Fruit fly (Drosophila melanogaster) whole organism, prepupa: ENCODE data around the gene CG16782.

Experiments
- Blimp-1 ChIP-seq: fragments of 200-800 bp; sonication (Bioruptor generic); optimal IDR thresholded peaks from 3 replicates; lab custom pipeline; 2017; ENCODE audit warnings: missing biosample characterization, missing genetic modification characterization, mild to moderate bottlenecking, moderate library complexity, missing genetic modification reagents
- CG10631 ChIP-seq: fragments of 200-800 bp; sonication (Bioruptor generic); optimal IDR thresholded peaks from 2 replicates; lab custom pipeline; 2016; ENCODE audit warnings: missing biosample characterization, missing genetic modification characterization
- CG10669 ChIP-seq: fragments of 200-800 bp; sonication (Bioruptor generic); optimal IDR thresholded peaks from 3 replicates; lab custom pipeline; 2018; ENCODE audit warnings: missing biosample characterization, mild to moderate bottlenecking, missing genetic modification characterization, moderate library complexity
- CG11294 ChIP-seq: fragments of 200-800 bp; sonication (Bioruptor generic); IDR thresholded peaks from 2 replicates; pipeline ENCODE4 v1.3.6; 2022; ENCODE audit warnings: missing biosample characterization, missing genetic modification characterization
- CG11762 ChIP-seq: fragments of 200-800 bp; sonication (Bioruptor generic); optimal IDR thresholded peaks from 3 replicates; lab custom pipeline; 2016; ENCODE audit warnings: missing biosample characterization, missing genetic modification characterization; ENCODE audit not compliant: insufficient read depth
- CG15336 ChIP-seq: fragments of 200-800 bp; sonication (Bioruptor generic); IDR thresholded peaks from 2 replicates; pipeline ENCODE4 v1.3.6; 2022; ENCODE audit warnings: missing biosample characterization, missing genetic modification characterization
- CG1621 ChIP-seq: fragments of 200-800 bp; sonication (Bioruptor generic); optimal IDR thresholded peaks from 3 replicates; lab custom pipeline; 2018; ENCODE audit warnings: missing biosample characterization, mild to moderate bottlenecking, missing genetic modification characterization
- CG3032 ChIP-seq: fragments of 200-800 bp; optimal IDR thresholded peaks from 2 replicates; lab custom pipeline; 2019; ENCODE audit warnings: missing biosample characterization, mild to moderate bottlenecking, missing genetic modification characterization, moderate library complexity
- CG32006 ChIP-seq: fragments of 200-800 bp; sonication (Bioruptor generic); optimal IDR thresholded peaks from 3 replicates; lab custom pipeline; 2017; ENCODE audit warnings: missing biosample characterization, mild to moderate bottlenecking, missing genetic modification characterization
- CG34406 ChIP-seq: fragments of 200-800 bp; sonication (Bioruptor generic); optimal IDR thresholded peaks from 3 replicates; lab custom pipeline; 2016; ENCODE audit warnings: missing biosample characterization, missing genetic modification characterization
- CG4318 ChIP-seq: fragments of 200-800 bp; sonication (Bioruptor generic); optimal IDR thresholded peaks from 3 replicates; lab custom pipeline; 2017; ENCODE audit warnings: missing biosample characterization, mild to moderate bottlenecking, missing genetic modification characterization
- CG6163 ChIP-seq: fragments of 200-800 bp; sonication (Bioruptor generic); IDR thresholded peaks from 3 replicates; pipeline ENCODE4 v1.3.6; 2022; ENCODE audit warnings: missing biosample characterization, missing genetic modification characterization
- CG6276 ChIP-seq: fragments of 200-800 bp; sonication (Bioruptor generic); optimal IDR thresholded peaks from 2 replicates; lab custom pipeline; 2017; ENCODE audit warnings: missing biosample characterization, mild to moderate bottlenecking, missing genetic modification characterization
- CG6792 ChIP-seq: fragments of 200-800 bp; sonication (Bioruptor generic); optimal IDR thresholded peaks from 3 replicates; lab custom pipeline; 2016; ENCODE audit warnings: missing biosample characterization, missing genetic modification characterization
- CG6808 ChIP-seq: fragments of 200-800 bp; sonication (Bioruptor generic); optimal IDR thresholded peaks from 3 replicates; lab custom pipeline; 2017; ENCODE audit warnings: missing biosample characterization, missing genetic modification characterization, mild to moderate bottlenecking, moderate library complexity, missing genetic modification reagents
- CG7368 ChIP-seq: fragments of 200-800 bp; sonication (Bioruptor generic); optimal IDR thresholded peaks from 3 replicates; lab custom pipeline; 2016; ENCODE audit warnings: missing biosample characterization, missing genetic modification characterization
- CG8119 ChIP-seq: fragments of 200-800 bp; sonication (Bioruptor generic); IDR thresholded peaks from 3 replicates; pipeline ENCODE4 v1.3.6; 2022; ENCODE audit warnings: missing biosample characterization, missing genetic modification characterization
- CG8632 ChIP-seq: fragments of 200-800 bp; sonication (Bioruptor generic); optimal IDR thresholded peaks from 3 replicates; lab custom pipeline; 2016; ENCODE audit warnings: missing biosample characterization, missing genetic modification characterization
- Eip78C ChIP-seq: fragments of 200-800 bp; sonication (Bioruptor generic); peaks from one replicate; lab custom pipeline; 2016; ENCODE audit warnings: missing biosample characterization, missing genetic modification characterization
- Eip93F ChIP-seq: fragments of 200-800 bp; sonication (Bioruptor generic); optimal IDR thresholded peaks from 2 replicates; lab custom pipeline; 2016; ENCODE audit warnings: missing biosample characterization, mild to moderate bottlenecking, missing genetic modification characterization
- Ets21C ChIP-seq: fragments of 200-800 bp; sonication (Bioruptor generic); optimal IDR thresholded peaks from 3 replicates; lab custom pipeline; 2016; ENCODE audit warnings: missing biosample characterization, missing genetic modification characterization
- Ets96B ChIP-seq: fragments of 200-800 bp; optimal IDR thresholded peaks from 2 replicates; lab custom pipeline; 2019; ENCODE audit warnings: missing biosample characterization, mild to moderate bottlenecking, missing genetic modification characterization, moderate library complexity
- Gug ChIP-seq: fragments of 200-800 bp; sonication (Bioruptor generic); IDR thresholded peaks from 2 replicates; pipeline ENCODE4 v1.3.6; 2022; ENCODE audit warnings: missing biosample characterization, missing genetic modification characterization
- Hr38 ChIP-seq: sonication (Bioruptor generic); optimal IDR thresholded peaks from 2 replicates; lab custom pipeline; 2016; ENCODE audit warnings: missing biosample characterization, missing genetic modification characterization
- Hr39 ChIP-seq: fragments of 200-800 bp; sonication (Bioruptor generic); optimal IDR thresholded peaks from 2 replicates; lab custom pipeline; 2016; ENCODE audit warnings: missing biosample characterization, missing genetic modification characterization
- Hr4 ChIP-seq: fragments of 200-800 bp; sonication (Bioruptor generic); optimal IDR thresholded peaks from 3 replicates; lab custom pipeline; 2016; ENCODE audit warnings: missing biosample characterization, missing genetic modification characterization
- Lpt ChIP-seq: fragments of 200-800 bp; sonication (Bioruptor generic); optimal IDR thresholded peaks from 3 replicates; lab custom pipeline; 2016; ENCODE audit warnings: missing biosample characterization, missing genetic modification characterization
- OdsH ChIP-seq: fragments of 200-800 bp; sonication (Bioruptor generic); optimal IDR thresholded peaks from 3 replicates; lab custom pipeline; 2016; ENCODE audit warnings: missing biosample characterization, missing genetic modification characterization
- Smox ChIP-seq: fragments of 200-800 bp; sonication (Bioruptor generic); optimal IDR thresholded peaks from 3 replicates; lab custom pipeline; 2016; ENCODE audit warnings: missing biosample characterization, missing genetic modification characterization
- Sox102F ChIP-seq: fragments of 200-800 bp; sonication (Bioruptor generic); optimal IDR thresholded peaks from 2 replicates; lab custom pipeline; 2016; ENCODE audit warnings: missing biosample characterization, mild to moderate bottlenecking, missing genetic modification characterization
- Sox14 ChIP-seq: fragments of 200-800 bp; sonication (Bioruptor generic); optimal IDR thresholded peaks from 3 replicates; lab custom pipeline; 2016; ENCODE audit warnings: missing biosample characterization, missing genetic modification characterization
- Sox15 ChIP-seq: fragments of 200-800 bp; sonication (Bioruptor generic); optimal IDR thresholded peaks from 3 replicates; lab custom pipeline; 2016; ENCODE audit warnings: missing biosample characterization, missing genetic modification characterization
- achi ChIP-seq: fragments of 200-800 bp; sonication (Bioruptor generic); optimal IDR thresholded peaks from 3 replicates; lab custom pipeline; 2016; ENCODE audit warnings: missing biosample characterization, missing genetic modification characterization
- acj6 ChIP-seq: fragments of 200-800 bp; sonication (Bioruptor generic); optimal IDR thresholded peaks from 3 replicates; lab custom pipeline; 2016; ENCODE audit warnings: missing biosample characterization, missing genetic modification characterization
- cyc ChIP-seq: fragments of 200-800 bp; sonication (Bioruptor generic); optimal IDR thresholded peaks from 3 replicates; lab custom pipeline; 2016; ENCODE audit warnings: missing biosample characterization, missing genetic modification characterization
- dac ChIP-seq: fragments of 200-800 bp; sonication (Bioruptor generic); optimal IDR thresholded peaks from 2 replicates; lab custom pipeline; 2017; ENCODE audit warnings: missing biosample characterization, mild to moderate bottlenecking, missing genetic modification characterization
- dsx ChIP-seq: fragments of 200-800 bp; optimal IDR thresholded peaks from 3 replicates; lab custom pipeline; 2019; ENCODE audit warnings: missing biosample characterization, mild to moderate bottlenecking, missing genetic modification characterization, moderate library complexity; ENCODE audit not compliant: poor library complexity, severe bottlenecking
- eg ChIP-seq: fragments of 200-800 bp; sonication (Bioruptor generic); IDR thresholded peaks from 3 replicates; pipeline ENCODE4 v1.3.6; 2022; ENCODE audit warnings: missing biosample characterization, missing genetic modification characterization
- esn ChIP-seq: fragments of 200-800 bp; sonication (Bioruptor generic); optimal IDR thresholded peaks from 2 replicates; lab custom pipeline; 2016; ENCODE audit warnings: missing biosample characterization, mild to moderate bottlenecking, missing genetic modification characterization, moderate library complexity
- fd85E ChIP-seq: fragments of 200-800 bp; sonication (Bioruptor generic); optimal IDR thresholded peaks from 3 replicates; lab custom pipeline; 2016; ENCODE audit warnings: missing biosample characterization, missing genetic modification characterization
- fkh ChIP-seq: fragments of 200-800 bp; sonication (Bioruptor generic); optimal IDR thresholded peaks from 3 replicates; lab custom pipeline; 2017; ENCODE audit warnings: missing biosample characterization, mild to moderate bottlenecking, missing genetic modification characterization, moderate library complexity
- lz ChIP-seq: fragments of 200-800 bp; sonication (Bioruptor generic); optimal IDR thresholded peaks from 3 replicates; lab custom pipeline; 2016; ENCODE audit warnings: missing biosample characterization, missing genetic modification characterization
- net ChIP-seq: fragments of 200-800 bp; sonication (Bioruptor generic); optimal IDR thresholded peaks from 3 replicates; lab custom pipeline; 2016; ENCODE audit warnings: missing biosample characterization, missing genetic modification characterization
- salr ChIP-seq, 2 experiments: fragments of 200-800 bp; sonication (Bioruptor generic); optimal IDR thresholded peaks; 3 replicates each; lab custom pipeline; 2016 to 2018; ENCODE audit warnings: missing biosample characterization in 2 of 2, missing genetic modification characterization in 2 of 2, mild to moderate bottlenecking in 1 of 2
- ss ChIP-seq, 2 experiments: fragments of 200-800 bp; sonication (Bioruptor generic); optimal IDR thresholded peaks; 2 replicates in 1 of 2; 3 replicates in 1 of 2; lab custom pipeline; 2017 to 2018; ENCODE audit warnings: mild to moderate bottlenecking in 2 of 2, missing biosample characterization in 2 of 2, missing genetic modification characterization in 2 of 2, moderate library complexity in 1 of 2
- svp ChIP-seq: fragments of 200-800 bp; sonication (Bioruptor generic); peaks from one replicate; lab custom pipeline; 2016; ENCODE audit warnings: missing biosample characterization, missing genetic modification characterization
- topi ChIP-seq: fragments of 200-800 bp; sonication (Bioruptor generic); optimal IDR thresholded peaks from 3 replicates; lab custom pipeline; 2016; ENCODE audit warnings: missing biosample characterization, missing genetic modification characterization
- vri ChIP-seq: fragments of 200-800 bp; sonication (Bioruptor generic); optimal IDR thresholded peaks from 3 replicates; lab custom pipeline; 2016; ENCODE audit warnings: missing biosample characterization, mild to moderate bottlenecking, missing genetic modification characterization

Gene CG16782

dm6 chrX:3431641-3432040 is 28.4 kb downstream of the CG16782 start (continued):
- TF ChIP-seq CG8119 (GFP tag; lab: Robert Waterston, UW) (peak; percentile 53; the same call in 1 of the 3 replicates), fd85E (no peak), topi (GFP tag; lab: Kevin White, UChicago) (no peak), vri (GFP tag; lab: Kevin White, UChicago) (no peak), Lpt (GFP tag; lab: Kevin White, UChicago) (no peak), esn (GFP tag; lab: Kevin White, UChicago) (no peak), Gug (GFP tag; lab: Robert Waterston, UW) (peak; percentile 54), svp (GFP tag; lab: Kevin White, UChicago) (no peak), Blimp-1 (GFP tag; lab: Kevin White, UChicago) (no peak)
- TF ChIP-seq, all 60 proteins: peak for 10

- no peak for TF ChIP-seq CG7368 (GFP tag; lab: Kevin White, UChicago)
- no peak for TF ChIP-seq fd85E
- TF ChIP-seq CG10669 (GFP tag; lab: Kevin White, UChicago): no peak
- no peak for TF ChIP-seq CG11294 (GFP tag; lab: Robert Waterston, UW)
- peak; percentile 46 for TF ChIP-seq fkh (GFP tag; lab: Kevin White, UChicago)
- no peak for TF ChIP-seq Sox14 (GFP tag; lab: Kevin White, UChicago)
Measured at dm6 chrX:3429952-3430351, 30.1 kb downstream of the CG16782 start.

dm6 chrX:3427614-3427965 is 32.5 kb downstream of the CG16782 start:
- TF ChIP-seq cyc (GFP tag; lab: Kevin White, UChicago): peak; percentile 90
- peak; percentile 78 for TF ChIP-seq Eip93F (GFP tag; lab: Kevin White, UChicago)
- peak; percentile 91 for TF ChIP-seq Ets21C
- peak; percentile 95 for TF ChIP-seq CG6792 (GFP tag; lab: Kevin White, UChicago)
- peak; percentile 72 for TF ChIP-seq CG11762
- peak; percentile 85 for TF ChIP-seq CG15336 (GFP tag; lab: Robert Waterston, UW)
- peak; percentile 89 for TF ChIP-seq CG7368 (GFP tag; lab: Kevin White, UChicago)
- TF ChIP-seq Sox102F (GFP tag; lab: Kevin White, UChicago): peak; percentile 97
- TF ChIP-seq CG8119 (GFP tag; lab: Robert Waterston, UW): peak; percentile 86
- peak; percentile 91 for TF ChIP-seq net (GFP tag; lab: Kevin White, UChicago)
- TF ChIP-seq topi (GFP tag; lab: Kevin White, UChicago): peak; percentile 89
- TF ChIP-seq CG3032 (tag; lab: Kevin White, UChicago): peak; percentile 90
- TF ChIP-seq dac: peak; percentile 46
- TF ChIP-seq CG4318 (GFP tag; lab: Kevin White, UChicago): peak; percentile 74
- peak; percentile 33 for TF ChIP-seq CG6276
- peak; percentile 69; the same call in 2 of the 3 replicates for TF ChIP-seq eg
- peak; percentile 94 for TF ChIP-seq CG34406
- TF ChIP-seq Blimp-1 (GFP tag; lab: Kevin White, UChicago): peak; percentile 82
- TF ChIP-seq Eip78C (GFP tag; lab: Kevin White, UChicago): peak; percentile 98
- TF ChIP-seq Hr4 (GFP tag; lab: Kevin White, UChicago): peak; percentile 84
- peak; percentile 95 for TF ChIP-seq Smox (GFP tag; lab: Kevin White, UChicago)
- peak; percentile 94 for TF ChIP-seq CG6163 (GFP tag; lab: Robert Waterston, UW)
- TF ChIP-seq dsx: peak; percentile 93
- peak; percentile 94 for TF ChIP-seq OdsH (GFP tag; lab: Kevin White, UChicago)
- TF ChIP-seq CG8632 (GFP tag; lab: Kevin White, UChicago): peak; percentile 89
- peak; percentile 95 for TF ChIP-seq CG10631 (GFP tag; lab: Kevin White, UChicago)
- peak; percentile 84 for TF ChIP-seq CG6808 (GFP tag; lab: Kevin White, UChicago)
- TF ChIP-seq fkh (GFP tag; lab: Kevin White, UChicago): no peak
- peak; percentile 88 for TF ChIP-seq Ets96B (tag; lab: Kevin White, UChicago)
- peak; percentile 86 for TF ChIP-seq CG32006 (GFP tag; lab: Kevin White, UChicago)
- TF ChIP-seq salr (GFP tag; optimal IDR thresholded peaks at IDR 0.05; lab: Kevin White, UChicago): peak; percentile 72 to 81
- no peak for TF ChIP-seq Hr38
- TF ChIP-seq Hr39: peak; percentile 96
- TF ChIP-seq lz (GFP tag; lab: Kevin White, UChicago): peak; percentile 95
- peak; percentile 93 to 94 for TF ChIP-seq ss (GFP tag; optimal IDR thresholded peaks at IDR 0.05; lab: Kevin White, UChicago)
- TF ChIP-seq CG1621: peak; percentile 87
- peak; percentile 88 for TF ChIP-seq Sox15 (GFP tag; lab: Kevin White, UChicago)
- TF ChIP-seq acj6: peak; percentile 96
- TF ChIP-seq achi (GFP tag; lab: Kevin White, UChicago): peak; percentile 94
